Fruit fly (Drosophila melanogaster): ENCODE results near the gene CG6418.

CG6418 gene

DNA sequence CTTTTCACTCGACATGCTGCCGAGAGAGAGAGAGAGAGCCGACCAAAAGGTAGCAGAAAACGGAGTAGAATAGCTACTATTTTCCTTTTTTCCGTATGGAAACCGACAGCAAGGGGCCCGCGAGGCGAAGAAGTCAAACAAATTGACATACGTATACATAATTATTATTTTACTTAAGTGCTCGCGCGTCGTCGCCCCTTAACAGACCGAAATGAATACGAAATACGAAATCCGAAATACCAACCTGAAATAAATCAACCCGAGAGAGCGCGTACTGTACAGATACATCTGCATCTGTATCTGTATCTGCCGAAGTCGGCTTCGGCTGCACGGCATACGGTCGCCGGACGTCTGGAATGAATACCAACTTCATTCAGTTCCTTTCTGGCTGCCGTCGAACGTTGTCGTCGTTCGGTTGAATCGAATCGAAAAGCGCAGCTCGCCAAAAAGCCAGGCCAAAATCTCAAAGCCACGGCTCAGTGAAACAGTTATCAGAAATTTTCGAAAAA, 21.3 kb downstream of the CG6418 start (continued):
- TF ChIP-seq CG4360 (GFP tag; IDR thresholded peaks at IDR 0.05) = peak; percentile 71
- peak; percentile 31 for TF ChIP-seq gsb-n (tag; optimal IDR thresholded peaks at IDR 0.05)
- TF ChIP-seq Hmr (GFP tag; optimal IDR thresholded peaks at IDR 0.05) = peak; percentile 43
- peak; percentile 22 for TF ChIP-seq pfk (GFP tag; optimal IDR thresholded peaks at IDR 0.05)
- peak; percentile 40 for TF ChIP-seq shn (GFP tag; optimal IDR thresholded peaks at IDR 0.05)
- TF ChIP-seq Neu2 (GFP tag; optimal IDR thresholded peaks at IDR 0.05; ENCODE audit: borderline replicate concordance) = no peak
- no peak for TF ChIP-seq CG10366 (GFP tag; IDR thresholded peaks at IDR 0.05)
- peak; percentile 46 for TF ChIP-seq CG1792 (GFP tag; optimal IDR thresholded peaks at IDR 0.05)
- 0 out of 2 replicates have a peak, but pooled peaks have one; percentile 45 for TF ChIP-seq CG16779 (GFP tag; IDR thresholded peaks at IDR 0.05)
- peak; percentile 63; the same call in 1 of the 2 replicates for TF ChIP-seq Rfx (GFP tag; IDR thresholded peaks at IDR 0.05)
- peak; percentile 83 for TF ChIP-seq crol (GFP tag; IDR thresholded peaks at IDR 0.05)
- TF ChIP-seq CG14441 (GFP tag; IDR thresholded peaks at IDR 0.05) = 0 out of 2 replicates have a peak, but pooled peaks have one; percentile 8
- TF ChIP-seq pho (GFP tag; optimal IDR thresholded peaks at IDR 0.05) = peak; percentile 35
- TF ChIP-seq Meics (GFP tag; optimal IDR thresholded peaks at IDR 0.05) = peak; percentile 47
- TF ChIP-seq tup (GFP tag; optimal IDR thresholded peaks at IDR 0.05) = no peak
- TF ChIP-seq hth (optimal IDR thresholded peaks at IDR 0.05) = no peak
- peak; percentile 18 for TF ChIP-seq Fer2 (tag; optimal IDR thresholded peaks at IDR 0.05)
- peak; percentile 65 for TF ChIP-seq lbe (GFP tag; optimal IDR thresholded peaks at IDR 0.05)
- TF ChIP-seq Myb (GFP tag; optimal IDR thresholded peaks at IDR 0.05) = peak; percentile 11
- TF ChIP-seq CG12104 (GFP tag; optimal IDR thresholded peaks at IDR 0.05) = no peak
- TF ChIP-seq Jarid2 (GFP tag; optimal IDR thresholded peaks at IDR 0.05) = peak; percentile 99
- TF ChIP-seq CG6254 (GFP tag; optimal IDR thresholded peaks at IDR 0.05) = peak; percentile 35
- TF ChIP-seq tx (GFP tag; optimal IDR thresholded peaks at IDR 0.05) = peak; percentile 7
- TF ChIP-seq CG1602 (GFP tag; optimal IDR thresholded peaks at IDR 0.05) = no peak
- TF ChIP-seq Xbp1 (GFP tag; optimal IDR thresholded peaks at IDR 0.05) = peak; percentile 3
- TF ChIP-seq Nf-YB (GFP tag; optimal IDR thresholded peaks at IDR 0.05) = no peak
- TF ChIP-seq peb (GFP tag; IDR thresholded peaks at IDR 0.05) = 0 out of 2 replicates have a peak, but pooled peaks have one; percentile 9
- peak; percentile 85; the same call in 2 of the 3 replicates for TF ChIP-seq so (GFP tag; IDR thresholded peaks at IDR 0.05)
- peak; percentile 41 for TF ChIP-seq her (GFP tag; optimal IDR thresholded peaks at IDR 0.05)
- no peak for TF ChIP-seq zen2 (GFP tag; IDR thresholded peaks at IDR 0.05; ENCODE audit: partially characterized antibody)
- TF ChIP-seq MTF-1 (GFP tag; optimal IDR thresholded peaks at IDR 0.05; ENCODE audit: borderline replicate concordance) = peak; percentile 77
- TF ChIP-seq CG15269 (tag; optimal IDR thresholded peaks at IDR 0.05) = peak; percentile 55
- no peak for TF ChIP-seq Sry-δ (GFP tag; optimal IDR thresholded peaks at IDR 0.05)
- no peak for TF ChIP-seq Ravus (GFP tag; IDR thresholded peaks at IDR 0.05)
- peak; percentile 94 for TF ChIP-seq Med (GFP tag)
- no peak for TF ChIP-seq CG18619 (GFP tag; optimal IDR thresholded peaks at IDR 0.05)
- no peak for TF ChIP-seq CG31224 (GFP tag; IDR thresholded peaks at IDR 0.05)
- TF ChIP-seq CG10979 (tag; optimal IDR thresholded peaks at IDR 0.05) = no peak
- peak; percentile 43 for TF ChIP-seq HLHmδ (GFP tag; optimal IDR thresholded peaks at IDR 0.05)
- TF ChIP-seq CG14860 (GFP tag; IDR thresholded peaks at IDR 0.05; ENCODE audit: partially characterized antibody) = no peak
- 0 out of 2 replicates have a peak, but pooled peaks have one; percentile 38 for TF ChIP-seq stc (GFP tag; IDR thresholded peaks at IDR 0.05)
- peak; percentile 56 for TF ChIP-seq CG34376 (GFP tag; optimal IDR thresholded peaks at IDR 0.05)
- TF ChIP-seq toy (GFP tag; IDR thresholded peaks at IDR 0.05) = no peak
- TF ChIP-seq Deaf1 (tag; optimal IDR thresholded peaks at IDR 0.05) = peak; percentile 99
- TF ChIP-seq Opbp (GFP tag; IDR thresholded peaks at IDR 0.05; ENCODE audit: partially characterized antibody) = peak; percentile 71
- peak; percentile 20 for TF ChIP-seq ATbp (GFP tag; optimal IDR thresholded peaks at IDR 0.05)
- TF ChIP-seq CG2875 (GFP tag; optimal IDR thresholded peaks at IDR 0.05) = peak; percentile 60
- peak; percentile 63 for TF ChIP-seq nom (GFP tag; optimal IDR thresholded peaks at IDR 0.05)
- TF ChIP-seq CG4282 (GFP tag; optimal IDR thresholded peaks at IDR 0.05) = peak; percentile 30
- peak; percentile 2 for TF ChIP-seq mam (GFP tag; optimal IDR thresholded peaks at IDR 0.05)
